Fruit fly (Drosophila melanogaster) whole organism, wandering third instar larva: ENCODE data around the gene epsilonCOP.

Experiments
- Abd-B ChIP-seq: fragments of >200 bp; optimal IDR thresholded peaks from 2 replicates; lab custom pipeline; 2017; ENCODE audit warnings: missing biosample characterization, missing genetic modification characterization
- CG32264 ChIP-seq: fragments of 200-800 bp; sonication (Bioruptor generic); optimal IDR thresholded peaks from 2 replicates; lab custom pipeline; 2016; ENCODE audit warnings: missing biosample characterization, missing genetic modification characterization
- CG9705 ChIP-seq: fragments of 200-800 bp; sonication (Bioruptor generic); optimal IDR thresholded peaks from 2 replicates; lab custom pipeline; 2018; ENCODE audit warnings: missing biosample characterization, mild to moderate bottlenecking, missing genetic modification characterization
- CrebA ChIP-seq: fragments of 200-800 bp; sonication (Bioruptor generic); optimal IDR thresholded peaks from 2 replicates; lab custom pipeline; 2016; ENCODE audit warnings: missing biosample characterization, mild to moderate bottlenecking, missing genetic modification characterization, borderline replicate concordance
- Dfd ChIP-seq: fragments of >200 bp; optimal IDR thresholded peaks from 2 replicates; lab custom pipeline; 2017; ENCODE audit warnings: missing biosample characterization, missing genetic modification characterization
- Dif ChIP-seq: fragments of 200-275, 200-300 bp; sonication (Bioruptor generic); optimal IDR thresholded peaks from 2 replicates; lab custom pipeline; 2018; ENCODE audit warnings: missing biosample characterization, missing genetic modification characterization; ENCODE audit not compliant: partially characterized antibody
- GATAd ChIP-seq: sonication (Bioruptor generic); optimal IDR thresholded peaks from 2 replicates; lab custom pipeline; 2016; ENCODE audit warnings: missing biosample characterization, missing genetic modification characterization
- HLH106 ChIP-seq: fragments of 200-800 bp; optimal IDR thresholded peaks from 3 replicates; lab custom pipeline; 2019; ENCODE audit warnings: missing biosample characterization, mild to moderate bottlenecking, missing genetic modification characterization, moderate library complexity
- Hnf4 ChIP-seq: fragments of 200-800 bp; sonication (Bioruptor generic); optimal IDR thresholded peaks from 2 replicates; lab custom pipeline; 2016; ENCODE audit warnings: missing biosample characterization, mild to moderate bottlenecking, missing genetic modification characterization
- Hr78 ChIP-seq: fragments of >200 bp; optimal IDR thresholded peaks from 2 replicates; lab custom pipeline; 2017; ENCODE audit warnings: missing biosample characterization, missing genetic modification characterization
- Hr83 ChIP-seq: fragments of 200-300 bp; sonication (Bioruptor generic); optimal IDR thresholded peaks from 2 replicates; lab custom pipeline; 2016; ENCODE audit warnings: missing biosample characterization, mild to moderate bottlenecking, missing genetic modification characterization, moderate library complexity; ENCODE audit not compliant: poor library complexity, severe bottlenecking
- Jra ChIP-seq: sonication (Bioruptor generic); optimal IDR thresholded peaks from 2 replicates; lab custom pipeline; 2016; ENCODE audit warnings: missing biosample characterization, missing genetic modification characterization
- Mio ChIP-seq: sonication (Bioruptor generic); optimal IDR thresholded peaks from 2 replicates; lab custom pipeline; 2016; ENCODE audit warnings: missing biosample characterization, missing genetic modification characterization
- Myc ChIP-seq: fragments of >200 bp; optimal IDR thresholded peaks from 2 replicates; lab custom pipeline; 2017
- N ChIP-seq: fragments of >200 bp; optimal IDR thresholded peaks from 2 replicates; lab custom pipeline; 2018; ENCODE audit warnings: missing biosample characterization, missing external identifiers, missing genetic modification characterization
- OdsH ChIP-seq: fragments of 200-800 bp; sonication (Bioruptor generic); optimal IDR thresholded peaks from 2 replicates; lab custom pipeline; 2016; ENCODE audit warnings: missing biosample characterization, mild to moderate bottlenecking, missing genetic modification characterization
- Rel ChIP-seq, 2 experiments: fragments of 200-800 bp; sonication (Bioruptor generic) in 1 of 2; optimal IDR thresholded peaks; 2 replicates in 1 of 2; 3 replicates in 1 of 2; lab custom pipeline; 2016 to 2019; ENCODE audit warnings: mild to moderate bottlenecking in 2 of 2, missing biosample characterization in 2 of 2, missing genetic modification characterization in 2 of 2, moderate library complexity in 1 of 2
- Sp1 ChIP-seq: fragments of 200-800 bp; sonication (Bioruptor generic); optimal IDR thresholded peaks from 3 replicates; lab custom pipeline; 2019; ENCODE audit warnings: missing biosample characterization, mild to moderate bottlenecking, missing genetic modification characterization, moderate library complexity
- Vsx2 ChIP-seq: fragments of 200-300, 225-300 bp; sonication (Bioruptor generic); optimal IDR thresholded peaks from 2 replicates; lab custom pipeline; 2018; ENCODE audit warnings: missing biosample characterization, missing genetic modification characterization; ENCODE audit not compliant: partially characterized antibody
- br ChIP-seq: fragments of 200-800 bp; sonication (Bioruptor generic); optimal IDR thresholded peaks from 2 replicates; lab custom pipeline; 2016; ENCODE audit warnings: missing biosample characterization, missing genetic modification characterization
- brk ChIP-seq: fragments of 200-800 bp; sonication (Bioruptor generic); optimal IDR thresholded peaks from 2 replicates; lab custom pipeline; 2016; ENCODE audit warnings: missing biosample characterization, mild to moderate bottlenecking, missing genetic modification characterization
- dl ChIP-seq, 2 experiments: fragments of 175-275, 200-275 bp in 1 of 2; fragments of 200-275 bp in 1 of 2; sonication (Bioruptor generic); optimal IDR thresholded peaks; lab custom pipeline; 2018; ENCODE audit warnings: mild to moderate bottlenecking in 2 of 2, missing biosample characterization in 2 of 2, missing genetic modification characterization in 2 of 2, moderate library complexity in 2 of 2; ENCODE audit not compliant: partially characterized antibody in 2 of 2, insufficient read depth in 1 of 2
- dmrt93B ChIP-seq: fragments of 200-800 bp; sonication (Bioruptor generic); optimal IDR thresholded peaks from 2 replicates; lab custom pipeline; 2018; ENCODE audit warnings: missing biosample characterization, mild to moderate bottlenecking, missing genetic modification characterization
- dsf ChIP-seq: sonication (Bioruptor generic); optimal IDR thresholded peaks from 2 replicates; lab custom pipeline; 2016; ENCODE audit warnings: missing biosample characterization, missing genetic modification characterization, borderline replicate concordance
- ey ChIP-seq: fragments of 200-800 bp; sonication (Bioruptor generic); optimal IDR thresholded peaks from 2 replicates; lab custom pipeline; 2016; ENCODE audit warnings: missing biosample characterization, missing genetic modification characterization
- foxo ChIP-seq, 2 experiments: fragments of 200-800 bp; sonication (Bioruptor generic); optimal IDR thresholded peaks; 2 replicates in 1 of 2; 3 replicates in 1 of 2; lab custom pipeline; 2016 to 2017; ENCODE audit warnings: missing biosample characterization in 2 of 2, missing genetic modification characterization in 2 of 2
- fru ChIP-seq: fragments of 200-800 bp; sonication (Bioruptor generic); optimal IDR thresholded peaks from 3 replicates; lab custom pipeline; 2016; ENCODE audit warnings: missing biosample characterization, mild to moderate bottlenecking, missing genetic modification characterization
- h ChIP-seq: fragments of 200-800 bp; sonication (Bioruptor generic); optimal IDR thresholded peaks from 3 replicates; lab custom pipeline; 2016; ENCODE audit warnings: missing biosample characterization, mild to moderate bottlenecking, missing genetic modification characterization
- jim ChIP-seq: fragments of 175-275, 200-325 bp; sonication (Bioruptor generic); optimal IDR thresholded peaks from 2 replicates; lab custom pipeline; 2016; ENCODE audit warnings: missing biosample characterization, mild to moderate bottlenecking, missing genetic modification characterization
- lola ChIP-seq: fragments of >200 bp; optimal IDR thresholded peaks from 2 replicates; lab custom pipeline; 2017; ENCODE audit warnings: missing biosample characterization, missing genetic modification characterization
- pan ChIP-seq: fragments of >200 bp; optimal IDR thresholded peaks from 2 replicates; lab custom pipeline; 2017
- psq ChIP-seq: fragments of 200-800 bp; sonication (Bioruptor generic); optimal IDR thresholded peaks from 3 replicates; lab custom pipeline; 2017; ENCODE audit warnings: missing biosample characterization, mild to moderate bottlenecking, missing genetic modification characterization, moderate library complexity
- rgr ChIP-seq: fragments of 200-800 bp; sonication (Bioruptor generic); optimal IDR thresholded peaks from 3 replicates; lab custom pipeline; 2016; ENCODE audit warnings: missing biosample characterization, mild to moderate bottlenecking, missing genetic modification characterization
- sage ChIP-seq: fragments of 200-800 bp; sonication (Bioruptor generic); optimal IDR thresholded peaks from 2 replicates; lab custom pipeline; 2016; ENCODE audit warnings: missing biosample characterization, mild to moderate bottlenecking, missing genetic modification characterization
- sv ChIP-seq: fragments of 200-800 bp; sonication (Bioruptor generic); optimal IDR thresholded peaks from 3 replicates; lab custom pipeline; 2016; ENCODE audit warnings: missing biosample characterization, missing genetic modification characterization
- tai ChIP-seq: sonication (Bioruptor generic); optimal IDR thresholded peaks from 2 replicates; lab custom pipeline; 2016; ENCODE audit warnings: missing biosample characterization, missing genetic modification characterization
- usp ChIP-seq: fragments of >200 bp; optimal IDR thresholded peaks from 2 replicates; lab custom pipeline; 2017; ENCODE audit warnings: missing biosample characterization, missing genetic modification characterization
- woc ChIP-seq: sonication (Bioruptor generic); optimal IDR thresholded peaks from 2 replicates; lab custom pipeline; 2016; ENCODE audit warnings: missing biosample characterization, mild to moderate bottlenecking, missing genetic modification characterization

The epsilonCOP gene

dm6 chr2L:6480212-6480994 lies 8.5 kb upstream of the epsilonCOP start, which contains the start of the genes Sec61alpha and Daxx (continued):
- TF ChIP-seq Vsx2 (GFP tag; lab: Kevin White, UChicago) (no peak), pan (lab: Kevin White, UChicago) (no peak), Sp1 (GFP tag; lab: Kevin White, UChicago) (peak; percentile 72), Dif (GFP tag; lab: Kevin White, UChicago) (no peak), Jra (GFP tag; lab: Kevin White, UChicago) (peak; percentile 91)

dm6 chr2L:6481310-6481738 lies 7.6 kb upstream of the epsilonCOP start:
- TF ChIP-seq rgr (peak; percentile 29), dl (GFP tag; optimal IDR thresholded peaks at IDR 0.05; lab: Kevin White, UChicago; ENCODE audit: insufficient read depth in 1 of 2, partially characterized antibody in 2 of 2) (peak in 1 of 2 experiments; percentile 54), jim (GFP tag; lab: Kevin White, UChicago) (no peak), Hr83 (GFP tag; lab: Kevin White, UChicago) (peak; percentile 59), Dfd (GFP tag; lab: Kevin White, UChicago) (no peak), N (peak; percentile 65), Myc (lab: Kevin White, UChicago) (peak; percentile 84), sv (GFP tag; lab: Kevin White, UChicago) (no peak), Jra (GFP tag; lab: Kevin White, UChicago) (no peak), dsf (no peak), Hnf4 (no peak), h (GFP tag; lab: Kevin White, UChicago) (peak; percentile 40), CG9705 (GFP tag; lab: Kevin White, UChicago) (no peak), psq (no peak), lola (no peak), br (GFP tag; lab: Kevin White, UChicago) (peak; percentile 6), Sp1 (GFP tag; lab: Kevin White, UChicago) (peak; percentile 8), Vsx2 (GFP tag; lab: Kevin White, UChicago) (no peak), usp (GFP tag; lab: Kevin White, UChicago) (no peak), fru (GFP tag; lab: Kevin White, UChicago) (peak; percentile 3), sage (GFP tag; lab: Kevin White, UChicago) (no peak), OdsH (GFP tag; lab: Kevin White, UChicago) (peak; percentile 0), foxo (GFP tag; optimal IDR thresholded peaks at IDR 0.05; lab: Kevin White, UChicago) (peak in 1 of 2 experiments; percentile 28), Mio (GFP tag; lab: Kevin White, UChicago) (no peak), Dif (GFP tag; lab: Kevin White, UChicago) (no peak), Rel (GFP tag; optimal IDR thresholded peaks at IDR 0.05; lab: Kevin White, UChicago) (no peak), Rel (tag; optimal IDR thresholded peaks at IDR 0.05; lab: Kevin White, UChicago) (peak; percentile 16), pan (lab: Kevin White, UChicago) (no peak), woc (GFP tag; lab: Kevin White, UChicago) (no peak), CrebA (GFP tag; lab: Kevin White, UChicago) (no peak)

DNA sequence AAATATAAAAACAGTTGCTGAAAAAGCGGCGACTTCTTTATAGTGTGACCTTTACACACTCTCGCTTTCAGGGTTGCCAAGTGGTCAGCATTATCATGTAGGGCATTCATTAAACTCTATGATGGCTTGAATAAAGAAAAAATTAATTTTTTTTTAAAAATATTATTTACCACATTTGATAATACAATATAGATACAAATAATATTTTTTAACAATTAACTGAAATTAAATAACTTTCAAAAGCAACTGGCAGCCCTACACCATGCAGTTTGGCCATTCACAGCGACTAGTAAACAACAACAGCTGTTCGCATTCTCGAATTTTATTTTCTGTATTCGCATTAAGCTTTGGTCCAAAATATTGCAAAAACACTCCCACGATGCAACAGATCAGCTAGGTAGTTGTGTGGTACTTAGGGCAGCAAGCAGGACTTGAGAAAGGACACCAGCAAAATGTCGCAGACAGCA lies 1.9 kb downstream of the epsilonCOP start, which contains the start of the genes Phf5a and CG31638:
Gene Phf5a (minus strand): TSS at position 61 of the 467 bp plus-strand sequence.
Gene CG31638 (plus strand): TSS at position 279 of the 467 bp plus-strand sequence.
- TF ChIP-seq sv (GFP tag; lab: Kevin White, UChicago) (peak; percentile 67), dl (GFP tag; optimal IDR thresholded peaks at IDR 0.05; lab: Kevin White, UChicago; ENCODE audit: insufficient read depth in 1 of 2, partially characterized antibody in 2 of 2) (no peak), Mio (GFP tag; lab: Kevin White, UChicago) (peak; percentile 7), N (no peak), woc (GFP tag; lab: Kevin White, UChicago) (no peak), lola (no peak), br (GFP tag; lab: Kevin White, UChicago) (peak; percentile 85), Abd-B (no peak), foxo (GFP tag; optimal IDR thresholded peaks at IDR 0.05; lab: Kevin White, UChicago) (peak in 1 of 2 experiments; percentile 70), Rel (GFP tag; optimal IDR thresholded peaks at IDR 0.05; lab: Kevin White, UChicago) (no peak), Rel (tag; optimal IDR thresholded peaks at IDR 0.05; lab: Kevin White, UChicago) (peak; percentile 41), jim (GFP tag; lab: Kevin White, UChicago) (no peak), GATAd (GFP tag; lab: Kevin White, UChicago) (peak; percentile 76), pan (lab: Kevin White, UChicago) (no peak), HLH106 (peak; percentile 96), brk (GFP tag; lab: Kevin White, UChicago) (no peak), Vsx2 (GFP tag; lab: Kevin White, UChicago) (no peak), rgr (peak; percentile 80), Hr83 (GFP tag; lab: Kevin White, UChicago) (no peak), tai (no peak), CrebA (GFP tag; lab: Kevin White, UChicago) (no peak), Jra (GFP tag; lab: Kevin White, UChicago) (peak; percentile 79), h (GFP tag; lab: Kevin White, UChicago) (peak; percentile 43), usp (GFP tag; lab: Kevin White, UChicago) (no peak), dmrt93B (GFP tag; lab: Kevin White, UChicago) (peak; percentile 89), Dfd (GFP tag; lab: Kevin White, UChicago) (no peak), Hr78 (GFP tag; lab: Kevin White, UChicago) (no peak), OdsH (GFP tag; lab: Kevin White, UChicago) (peak; percentile 92), dsf (peak; percentile 77), CG32264 (GFP tag; lab: Kevin White, UChicago) (no peak), Sp1 (GFP tag; lab: Kevin White, UChicago) (peak; percentile 93), ey (peak; percentile 87), CG9705 (GFP tag; lab: Kevin White, UChicago) (peak; percentile 86), Myc (lab: Kevin White, UChicago) (no peak), psq (peak; percentile 75)
